Worm (Caenorhabditis elegans) whole organism, L3 larva: ENCODE measurements around the gene F08G12.3.

ENCODE experiments used
- ceh-16 ChIP-seq: sonication (generic microtip); optimal IDR thresholded peaks from 2 replicates; lab custom pipeline; 2017; ENCODE audit warnings: missing biosample characterization, missing genetic modification characterization
- fos-1 ChIP-seq: fragments of 150-350 bp; optimal IDR thresholded peaks from 2 replicates; lab custom pipeline; 2014; ENCODE audit warnings: missing biosample characterization, missing genetic modification characterization
- unc-62 ChIP-seq: fragments of 150-350 bp; sonication (generic microtip); optimal IDR thresholded peaks from 4 replicates; lab custom pipeline; 2014; ENCODE audit warnings: missing biosample characterization, missing genetic modification reagents, missing genetic modification characterization

ce11 chrX:11307056-11307455, 7.0 kb downstream of the F08G12.3 start, which contains the start of gene vhl-1:
- TF ChIP-seq fos-1 (tag; lab: Kevin White, UChicago) (no peak), unc-62 (GFP tag; lab: Kevin White, UChicago) (no peak), ceh-16 (no peak)
